Fruit fly (Drosophila melanogaster): ENCODE data around the gene Sdhaf3.

Gene Sdhaf3

dm6 chr3R:16452954-16453587, 29.2 kb downstream of the Sdhaf3 start:
- TF ChIP-seq Dif (GFP tag; optimal IDR thresholded peaks at IDR 0.05; ENCODE audit: partially characterized antibody) (peak; percentile 67), woc (GFP tag; optimal IDR thresholded peaks at IDR 0.05) (no peak), Jra (GFP tag; optimal IDR thresholded peaks at IDR 0.05) (peak; percentile 90), HLH106 (tag; optimal IDR thresholded peaks at IDR 0.05) (no peak), N (GFP tag; optimal IDR thresholded peaks at IDR 0.05) (peak; percentile 36), psq (GFP tag; optimal IDR thresholded peaks at IDR 0.05) (peak; percentile 15), dl (GFP tag; optimal IDR thresholded peaks at IDR 0.05; ENCODE audit: insufficient read depth in 1 of 2, partially characterized antibody in 2 of 2) (peak; percentile 13 to 50), Rel (GFP tag; optimal IDR thresholded peaks at IDR 0.05) (no peak), Rel (tag; optimal IDR thresholded peaks at IDR 0.05) (peak; percentile 52)

- TF ChIP-seq Hnf4 (GFP tag; optimal IDR thresholded peaks at IDR 0.05): peak; percentile 81
- TF ChIP-seq GATAd (GFP tag; optimal IDR thresholded peaks at IDR 0.05): peak; percentile 59
- TF ChIP-seq sage (GFP tag; optimal IDR thresholded peaks at IDR 0.05): peak; percentile 42
- no peak for TF ChIP-seq Hr78 (GFP tag; optimal IDR thresholded peaks at IDR 0.05)
- peak; percentile 93 for TF ChIP-seq h (GFP tag; optimal IDR thresholded peaks at IDR 0.05)
- peak; percentile 91 for TF ChIP-seq ey (GFP tag; optimal IDR thresholded peaks at IDR 0.05)
- TF ChIP-seq psq (GFP tag; optimal IDR thresholded peaks at IDR 0.05): peak; percentile 77
- TF ChIP-seq sv (GFP tag; optimal IDR thresholded peaks at IDR 0.05): peak; percentile 47
- no peak for TF ChIP-seq N (GFP tag; optimal IDR thresholded peaks at IDR 0.05)
- TF ChIP-seq CG32264 (GFP tag; optimal IDR thresholded peaks at IDR 0.05): peak; percentile 68
- TF ChIP-seq lola (GFP tag; optimal IDR thresholded peaks at IDR 0.05): no peak
- peak in 1 of 2 experiments; percentile 53 for TF ChIP-seq dl (GFP tag; optimal IDR thresholded peaks at IDR 0.05; ENCODE audit: insufficient read depth in 1 of 2, partially characterized antibody in 2 of 2)
- TF ChIP-seq Rel (GFP tag; optimal IDR thresholded peaks at IDR 0.05): no peak
- TF ChIP-seq Rel (tag; optimal IDR thresholded peaks at IDR 0.05): peak; percentile 100
- TF ChIP-seq jim (GFP tag; optimal IDR thresholded peaks at IDR 0.05): no peak
- TF ChIP-seq fru (GFP tag; optimal IDR thresholded peaks at IDR 0.05): peak; percentile 88
- TF ChIP-seq Myc (optimal IDR thresholded peaks at IDR 0.05): no peak
- TF ChIP-seq Mio (GFP tag; optimal IDR thresholded peaks at IDR 0.05): peak; percentile 55
- TF ChIP-seq dmrt93B (GFP tag; optimal IDR thresholded peaks at IDR 0.05): no peak
- TF ChIP-seq Jra (GFP tag; optimal IDR thresholded peaks at IDR 0.05): peak; percentile 32
- TF ChIP-seq usp (GFP tag; optimal IDR thresholded peaks at IDR 0.05): no peak
- peak; percentile 48 for TF ChIP-seq Dif (GFP tag; optimal IDR thresholded peaks at IDR 0.05; ENCODE audit: partially characterized antibody)
- peak; percentile 70 for TF ChIP-seq woc (GFP tag; optimal IDR thresholded peaks at IDR 0.05)
- TF ChIP-seq rgr (GFP tag; optimal IDR thresholded peaks at IDR 0.05): peak; percentile 88
- peak; percentile 88 for TF ChIP-seq HLH106 (tag; optimal IDR thresholded peaks at IDR 0.05)
- TF ChIP-seq OdsH (GFP tag; optimal IDR thresholded peaks at IDR 0.05): peak; percentile 82
- no peak for TF ChIP-seq Abd-B (GFP tag; optimal IDR thresholded peaks at IDR 0.05)
- TF ChIP-seq brk (GFP tag; optimal IDR thresholded peaks at IDR 0.05): no peak
- peak; percentile 46 for TF ChIP-seq Vsx2 (GFP tag; optimal IDR thresholded peaks at IDR 0.05; ENCODE audit: partially characterized antibody)
- no peak for TF ChIP-seq tai (GFP tag; optimal IDR thresholded peaks at IDR 0.05)
- TF ChIP-seq dsf (GFP tag; optimal IDR thresholded peaks at IDR 0.05; ENCODE audit: borderline replicate concordance): no peak
- peak; percentile 64 for TF ChIP-seq Sp1 (GFP tag; optimal IDR thresholded peaks at IDR 0.05)
- TF ChIP-seq CrebA (GFP tag; optimal IDR thresholded peaks at IDR 0.05; ENCODE audit: borderline replicate concordance): no peak
- TF ChIP-seq pan (optimal IDR thresholded peaks at IDR 0.05): no peak
- peak in 1 of 2 experiments; percentile 94 for TF ChIP-seq foxo (GFP tag; optimal IDR thresholded peaks at IDR 0.05)
- TF ChIP-seq Hr83 (GFP tag; optimal IDR thresholded peaks at IDR 0.05; ENCODE audit: poor library complexity, severe bottlenecking): peak; percentile 71
- peak; percentile 52 for TF ChIP-seq CG9705 (GFP tag; optimal IDR thresholded peaks at IDR 0.05)
- peak; percentile 84 for TF ChIP-seq br (GFP tag; optimal IDR thresholded peaks at IDR 0.05)
- no peak for TF ChIP-seq Dfd (GFP tag; optimal IDR thresholded peaks at IDR 0.05)
Measured at dm6 chr3R:16449187-16449973, 32.9 kb downstream of the Sdhaf3 start.
